Worm (Caenorhabditis elegans) whole organism, L4 larva: ENCODE measurements around the gene R02D5.6.

ENCODE experiments used
- F26F4.8 ChIP-seq: fragments of 200-800 bp; sonication (Bioruptor generic); conservative IDR thresholded peaks from 2 replicates; pipeline ENCODE4 v1.3.6; 2022; ENCODE audit warnings: missing genetic modification characterization, missing compliant biosample characterization
- F37D6.2 ChIP-seq: sonication (generic microtip); optimal IDR thresholded peaks from 2 replicates; lab custom pipeline; 2016; ENCODE audit warnings: mild to moderate bottlenecking, missing genetic modification characterization, missing compliant biosample characterization
- T26A8.4 ChIP-seq: fragments of 200-800 bp; sonication (Bioruptor generic); IDR thresholded peaks from 2 replicates; pipeline ENCODE4 v1.3.6; 2022; ENCODE audit warnings: missing genetic modification characterization, missing compliant biosample characterization
- Y105C5A.15 ChIP-seq: fragments of 200-800 bp; sonication (Bioruptor generic); IDR thresholded peaks from 2 replicates; pipeline ENCODE4 v1.3.6; 2022; ENCODE audit warnings: missing genetic modification characterization, missing compliant biosample characterization
- ceh-28 ChIP-seq: fragments of 150-350 bp; optimal IDR thresholded peaks from 2 replicates; lab custom pipeline; 2014; ENCODE audit warnings: missing biosample characterization, missing genetic modification reagents, missing genetic modification characterization
- ceh-82 ChIP-seq: sonication (generic microtip); optimal IDR thresholded peaks from 2 replicates; lab custom pipeline; 2017; ENCODE audit warnings: missing biosample characterization, missing genetic modification characterization
- daf-16 ChIP-seq, 3 experiments: sonication (generic microtip); optimal IDR thresholded peaks; 2 replicates each; lab custom pipeline; 2016 to 2017; ENCODE audit warnings: missing genetic modification characterization in 3 of 3, missing genetic modification reagents in 3 of 3, mild to moderate bottlenecking in 2 of 3, missing compliant biosample characterization in 2 of 3, missing biosample characterization in 1 of 3, moderate library complexity in 1 of 3
- daf-19 ChIP-seq: fragments of 200-800 bp; sonication (Bioruptor generic); conservative IDR thresholded peaks from 2 replicates; pipeline ENCODE4 v1.3.6; 2022; ENCODE audit warnings: missing genetic modification characterization, missing compliant biosample characterization
- daf-8 ChIP-seq: fragments of 200-800 bp; sonication (Bioruptor generic); IDR thresholded peaks from 2 replicates; pipeline ENCODE4 v1.3.6; 2022; ENCODE audit warnings: missing genetic modification characterization, missing compliant biosample characterization
- dmd-6 ChIP-seq: fragments of 200-800 bp; sonication (Bioruptor generic); IDR thresholded peaks from 2 replicates; pipeline ENCODE4 v1.3.6; 2022; ENCODE audit warnings: missing genetic modification reagents, missing genetic modification characterization, missing compliant biosample characterization
- dve-1 ChIP-seq: sonication (generic microtip); optimal IDR thresholded peaks from 2 replicates; lab custom pipeline; 2017; ENCODE audit warnings: antibody characterized with exemption, mild to moderate bottlenecking, missing genetic modification characterization, missing compliant biosample characterization; ENCODE audit not compliant: insufficient read depth
- egl-43 ChIP-seq: fragments of 200-800 bp; sonication (Bioruptor generic); IDR thresholded peaks from 2 replicates; pipeline ENCODE4 v1.3.6; 2022; ENCODE audit warnings: missing genetic modification reagents, missing genetic modification characterization, missing compliant biosample characterization
- fkh-10 ChIP-seq: fragments of 150-350 bp; optimal IDR thresholded peaks from 2 replicates; lab custom pipeline; 2014; ENCODE audit warnings: missing biosample characterization, missing genetic modification reagents, missing genetic modification characterization
- hif-1 ChIP-seq, 2 experiments: sonication (generic microtip); optimal IDR thresholded peaks; 2 replicates each; lab custom pipeline; 2016 to 2017; ENCODE audit warnings: missing compliant biosample characterization in 2 of 2, missing genetic modification characterization in 2 of 2, missing genetic modification reagents in 2 of 2, missing genotype in 2 of 2, mild to moderate bottlenecking in 1 of 2
- hlh-11 ChIP-seq: fragments of 200-800 bp; sonication (Bioruptor generic); optimal IDR thresholded peaks from 2 replicates; lab custom pipeline; 2018; ENCODE audit warnings: mild to moderate bottlenecking, missing genetic modification characterization, missing compliant biosample characterization
- hlh-30 ChIP-seq: sonication (generic microtip); optimal IDR thresholded peaks from 2 replicates; lab custom pipeline; 2017; ENCODE audit warnings: antibody characterized with exemption, mild to moderate bottlenecking, missing genetic modification characterization, missing compliant biosample characterization; ENCODE audit not compliant: insufficient read depth
- lir-3 ChIP-seq: sonication (generic microtip); optimal IDR thresholded peaks from 2 replicates; lab custom pipeline; 2016; ENCODE audit warnings: mild to moderate bottlenecking, missing genetic modification characterization, missing compliant biosample characterization
- lsy-2 ChIP-seq, 2 experiments: fragments of 150-350 bp in 1 of 2; sonication (generic microtip) in 1 of 2; optimal IDR thresholded peaks; 2 replicates each; lab custom pipeline; 2014 to 2017; ENCODE audit warnings: missing biosample characterization in 2 of 2, missing genetic modification characterization in 2 of 2
- mdt-29 ChIP-seq: fragments of 200-800 bp; sonication (Bioruptor generic); IDR thresholded peaks from 2 replicates; pipeline ENCODE4 v1.3.6; 2022; ENCODE audit warnings: missing genetic modification reagents, missing genetic modification characterization, missing compliant biosample characterization
- mxl-2 ChIP-seq: fragments of 200-800 bp; sonication (Bioruptor generic); conservative IDR thresholded peaks from 2 replicates; pipeline ENCODE4 v1.3.6; 2022; ENCODE audit warnings: missing genetic modification reagents, missing genetic modification characterization, missing compliant biosample characterization
- mxl-3 ChIP-seq: fragments of 200-800 bp; sonication (Bioruptor generic); optimal IDR thresholded peaks from 2 replicates; lab custom pipeline; 2018; ENCODE audit warnings: mild to moderate bottlenecking, missing genetic modification characterization, missing compliant biosample characterization
- nhr-28 ChIP-seq: fragments of 150-350 bp; optimal IDR thresholded peaks from 2 replicates; lab custom pipeline; 2014; ENCODE audit warnings: missing biosample characterization, missing genetic modification characterization
- nhr-77 ChIP-seq: fragments of 150-350 bp; optimal IDR thresholded peaks from 2 replicates; lab custom pipeline; 2014; ENCODE audit warnings: missing biosample characterization, missing genetic modification characterization
- pqm-1 ChIP-seq: sonication (generic microtip); optimal IDR thresholded peaks from 2 replicates; lab custom pipeline; 2017; ENCODE audit warnings: missing biosample characterization, missing genetic modification characterization
- saeg-2 ChIP-seq: fragments of 200-800 bp; sonication (Bioruptor generic); IDR thresholded peaks from 2 replicates; pipeline ENCODE4 v1.3.6; 2022; ENCODE audit warnings: missing genetic modification reagents, missing genetic modification characterization, missing compliant biosample characterization
- sdz-12 ChIP-seq: fragments of 200-800 bp; sonication (Bioruptor generic); optimal IDR thresholded peaks from 2 replicates; lab custom pipeline; 2018; ENCODE audit warnings: mild to moderate bottlenecking, missing genetic modification characterization, missing compliant biosample characterization
- set-16 ChIP-seq: fragments of 200-800 bp; sonication (Bioruptor generic); IDR thresholded peaks from 2 replicates; pipeline ENCODE4 v1.3.6; 2022; ENCODE audit warnings: missing genetic modification reagents, missing genetic modification characterization, missing compliant biosample characterization
- skn-1 ChIP-seq: fragments of 150-350 bp; optimal IDR thresholded peaks from 2 replicates; lab custom pipeline; 2014; ENCODE audit warnings: missing biosample characterization, missing genetic modification characterization
- snpc-1.2 ChIP-seq: fragments of 200-800 bp; sonication (Bioruptor generic); IDR thresholded peaks from 2 replicates; pipeline ENCODE4 v1.3.6; 2022; ENCODE audit warnings: missing genetic modification reagents, missing genetic modification characterization, missing compliant biosample characterization
- snpc-4 ChIP-seq: fragments of 150-350 bp; optimal IDR thresholded peaks from 2 replicates; lab custom pipeline; 2014; ENCODE audit warnings: missing biosample characterization, missing genetic modification characterization
- spr-3 ChIP-seq: fragments of 200-800 bp; sonication (Bioruptor generic); optimal IDR thresholded peaks from 2 replicates; lab custom pipeline; 2018; ENCODE audit warnings: mild to moderate bottlenecking, missing genetic modification characterization, missing compliant biosample characterization
- tra-1 ChIP-seq: fragments of 200-800 bp; sonication (Bioruptor generic); IDR thresholded peaks from 2 replicates; pipeline ENCODE4 v1.3.6; 2022; ENCODE audit warnings: missing genetic modification reagents, missing genetic modification characterization, missing compliant biosample characterization
- unc-39 ChIP-seq: sonication (generic microtip); optimal IDR thresholded peaks from 2 replicates; lab custom pipeline; 2017; ENCODE audit warnings: missing biosample characterization, missing genetic modification characterization
- unc-62 ChIP-seq, 3 experiments: fragments of 150-350 bp in 1 of 3; sonication (generic microtip); optimal IDR thresholded peaks in 2 of 3; peaks in 1 of 3; 1 replicate in 1 of 3; 2 replicates in 2 of 3; lab custom pipeline; 2014 to 2017; ENCODE audit warnings: missing biosample characterization in 3 of 3, missing genetic modification characterization in 3 of 3, missing genetic modification reagents in 3 of 3, missing genotype in 1 of 3
- vab-7 ChIP-seq: fragments of 200-800 bp; sonication (Bioruptor generic); IDR thresholded peaks from 2 replicates; pipeline ENCODE4 v1.3.6; 2022; ENCODE audit warnings: missing genetic modification reagents, missing genetic modification characterization, missing compliant biosample characterization
- zfp-3 ChIP-seq: fragments of 200-800 bp; sonication (Bioruptor generic); conservative IDR thresholded peaks from 2 replicates; pipeline ENCODE4 v1.3.6; 2022; ENCODE audit warnings: missing genetic modification reagents, missing genetic modification characterization, missing compliant biosample characterization
- ztf-7 ChIP-seq: fragments of 150-350 bp; optimal IDR thresholded peaks from 2 replicates; lab custom pipeline; 2014; ENCODE audit warnings: missing biosample characterization, missing genetic modification characterization

The R02D5.6 gene

DNA sequence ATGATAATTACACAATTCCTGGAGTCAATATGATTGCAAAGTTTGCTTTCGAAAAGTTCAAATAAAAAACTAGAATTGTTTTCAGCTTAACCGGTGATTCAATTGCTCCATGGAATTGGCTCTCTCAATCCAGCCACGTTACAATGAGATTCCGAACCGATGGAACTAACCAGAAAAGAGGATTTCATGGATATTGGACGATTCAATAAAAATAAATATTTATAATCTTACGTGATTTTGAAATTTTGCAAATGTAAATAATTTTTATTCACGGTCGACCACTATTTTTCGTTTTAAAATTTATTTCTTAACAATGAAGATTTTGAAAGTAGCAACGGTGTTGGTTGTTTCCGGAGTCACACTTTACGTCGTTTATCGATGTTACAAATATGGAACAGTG lies 35.9 kb downstream of the R02D5.6 start, which contains the start of gene R02D5.10:
Gene R02D5.10, plus strand, starts transcription at position 301 of the 400 bp plus-strand sequence.
- no peak for TF ChIP-seq ceh-82 (tag; lab: Kevin White, UChicago)
- no peak for TF ChIP-seq vab-7 (GFP tag; lab: Robert Waterston, UW)
- TF ChIP-seq set-16 (GFP tag; lab: Robert Waterston, UW) = no peak
- no peak for TF ChIP-seq Y105C5A.15
- no peak for TF ChIP-seq mxl-2

DNA sequence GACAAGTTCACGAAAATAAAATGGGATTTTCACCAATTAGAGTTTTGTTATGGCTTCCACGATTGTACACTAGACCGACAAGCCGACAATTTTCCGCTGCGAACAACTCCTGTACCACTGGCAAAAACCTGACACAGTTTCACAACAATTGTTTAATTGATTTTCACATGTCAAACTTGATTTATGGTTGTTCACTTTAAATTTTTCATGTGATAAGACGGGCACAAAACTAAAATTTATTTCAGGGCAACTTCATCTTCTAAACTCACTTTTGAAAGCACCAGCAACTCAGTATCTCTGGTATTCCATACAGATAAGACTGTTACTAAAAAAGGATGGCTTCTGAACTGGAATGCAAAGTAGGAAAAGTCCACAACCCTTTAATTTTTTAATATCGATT lies 36.5 kb downstream of the R02D5.6 start, which contains the start of gene R02D5.7:
Gene R02D5.7, minus strand, starts transcription at position 101 of the 400 bp plus-strand sequence.
- TF ChIP-seq pqm-1 (tag; lab: Kevin White, UChicago) = peak; percentile 11
- no peak for TF ChIP-seq F37D6.2
- TF ChIP-seq, all 104 proteins: peak for 1

- TF ChIP-seq dve-1 (tag; lab: Kevin White, UChicago) (no peak), set-16 (GFP tag; lab: Robert Waterston, UW) (peak; percentile 83), daf-16 (GFP tag; optimal IDR thresholded peaks at IDR 0.05; lab: Kevin White, UChicago) (no peak), daf-16 (tag; optimal IDR thresholded peaks at IDR 0.05; lab: Kevin White, UChicago) (no peak)
Observed at ce11 chrV:14480533-14480932, 37.4 kb downstream of the R02D5.6 start.

ce11 chrV:14478979-14479378 lies 38.9 kb downstream of the R02D5.6 start, which contains the start of gene clec-55:
Gene clec-55 (plus strand): TSS chrV:14479279.
- TF ChIP-seq mdt-29 (GFP tag; lab: Robert Waterston, UW) (no peak), daf-8 (GFP tag; lab: Robert Waterston, UW) (no peak), skn-1 (tag; lab: Kevin White, UChicago) (no peak), lsy-2 (tag; optimal IDR thresholded peaks at IDR 0.05; lab: Kevin White, UChicago) (no peak)

DNA sequence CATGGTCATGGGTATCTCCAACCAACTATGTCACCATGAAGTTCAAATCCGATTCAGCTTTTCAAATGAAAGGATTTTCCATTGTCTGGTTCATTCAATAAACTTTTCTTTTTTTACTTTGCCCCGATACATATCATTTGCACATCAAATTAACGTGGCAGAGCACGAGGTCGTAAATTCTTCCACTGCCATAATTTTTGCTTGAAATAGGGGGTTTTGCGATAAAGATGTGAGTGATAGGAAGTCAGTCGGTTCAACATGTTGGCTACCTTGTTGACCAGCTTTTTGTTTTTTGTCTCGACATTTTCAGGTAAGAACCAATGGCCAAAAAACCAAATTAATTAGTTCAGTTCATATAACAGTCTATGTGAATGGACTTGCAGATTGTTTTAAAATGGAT lies 41.2 kb downstream of the R02D5.6 start, which contains the start of gene clec-54:
Gene clec-54, plus strand, starts transcription at position 224 of the 400 bp plus-strand sequence.
- TF ChIP-seq daf-16 (GFP tag; optimal IDR thresholded peaks at IDR 0.05; lab: Kevin White, UChicago) (no peak), daf-16 (tag; optimal IDR thresholded peaks at IDR 0.05; lab: Kevin White, UChicago) (peak; percentile 37), F26F4.8 (GFP tag; lab: Robert Waterston, UW) (no peak), mxl-3 (GFP tag; lab: Kevin White, UChicago) (no peak), spr-3 (GFP tag; lab: Kevin White, UChicago) (no peak), tra-1 (0 out of 2 replicates have a peak, but pooled peaks have one; percentile 27), vab-7 (GFP tag; lab: Robert Waterston, UW) (no peak), unc-39 (tag; lab: Kevin White, UChicago) (no peak), zfp-3 (no peak), lir-3 (no peak), snpc-4 (tag; lab: Kevin White, UChicago) (no peak), daf-19 (no peak), ztf-7 (tag; lab: Kevin White, UChicago) (no peak), egl-43 (GFP tag; lab: Robert Waterston, UW) (no peak), skn-1 (tag; lab: Kevin White, UChicago) (no peak), hlh-11 (tag; lab: Kevin White, UChicago) (peak; percentile 17), nhr-77 (tag; lab: Kevin White, UChicago) (no peak), hif-1 (tag; optimal IDR thresholded peaks at IDR 0.05; lab: Kevin White, UChicago) (no peak), ceh-28 (tag; lab: Kevin White, UChicago) (no peak), T26A8.4 (GFP tag; lab: Robert Waterston, UW) (no peak), saeg-2 (GFP tag; lab: Robert Waterston, UW) (no peak), hlh-30 (tag; lab: Kevin White, UChicago) (no peak), unc-62 (GFP tag; optimal IDR thresholded peaks at IDR 0.05 in 1 of 2; lab: Kevin White, UChicago) (peak in 1 of 2 experiments; percentile 43), unc-62 (tag; optimal IDR thresholded peaks at IDR 0.05; lab: Kevin White, UChicago) (no peak), sdz-12 (GFP tag; lab: Kevin White, UChicago) (no peak), nhr-28 (tag; lab: Kevin White, UChicago) (peak; percentile 18), dmd-6 (peak; percentile 49; the same call in 1 of the 2 replicates), fkh-10 (GFP tag; lab: Kevin White, UChicago) (no peak), snpc-1.2 (no peak), dve-1 (tag; lab: Kevin White, UChicago) (peak; percentile 12)
